Fruit fly (Drosophila melanogaster): ENCODE results near the gene Adss.

The Adss gene

dm6 chr3R:20834770-20835183 is 4.4 kb upstream of the Adss start (continued):
- TF ChIP-seq HLH3B (GFP tag; IDR thresholded peaks at IDR 0.05) (no peak), CG7271 (tag; optimal IDR thresholded peaks at IDR 0.05) (peak; percentile 29), CG6175 (GFP tag; IDR thresholded peaks at IDR 0.05) (0 out of 3 replicates have a peak, but pooled peaks have one; percentile 32), seq (GFP tag; IDR thresholded peaks at IDR 0.05) (peak; percentile 44; the same call in 1 of the 2 replicates), bcd (GFP tag; optimal IDR thresholded peaks at IDR 0.05) (peak; percentile 33), ase (GFP tag; IDR thresholded peaks at IDR 0.05) (no peak), tx (GFP tag; optimal IDR thresholded peaks at IDR 0.05) (no peak), da (GFP tag; optimal IDR thresholded peaks at IDR 0.05) (no peak), Adf1 (GFP tag; IDR thresholded peaks at IDR 0.05) (no peak), PHDP (tag; optimal IDR thresholded peaks at IDR 0.05) (peak; percentile 77), so (GFP tag; IDR thresholded peaks at IDR 0.05) (no peak), CG18262 (tag; optimal IDR thresholded peaks at IDR 0.05) (no peak), CG5245 (GFP tag; optimal IDR thresholded peaks at IDR 0.05) (no peak), CG10366 (GFP tag; IDR thresholded peaks at IDR 0.05) (no peak), CG18599 (GFP tag; optimal IDR thresholded peaks at IDR 0.05) (peak; percentile 40), twi (tag; optimal IDR thresholded peaks at IDR 0.05) (no peak), CG2889 (GFP tag; IDR thresholded peaks at IDR 0.05) (no peak), peb (GFP tag; IDR thresholded peaks at IDR 0.05) (no peak), CG6683 (GFP tag; optimal IDR thresholded peaks at IDR 0.05) (peak; percentile 4), zf30C (GFP tag; optimal IDR thresholded peaks at IDR 0.05) (no peak), CG4360 (GFP tag; IDR thresholded peaks at IDR 0.05) (no peak), tgo (GFP tag; IDR thresholded peaks at IDR 0.05) (no peak), Blimp-1 (GFP tag; optimal IDR thresholded peaks at IDR 0.05) (peak; percentile 55), CG11085 (GFP tag; IDR thresholded peaks at IDR 0.05) (no peak), zfh1 (GFP tag; IDR thresholded peaks at IDR 0.05) (no peak), Ada2b (GFP tag; IDR thresholded peaks at IDR 0.05) (no peak; the same call in 1 of the 2 replicates), ro (GFP tag; IDR thresholded peaks at IDR 0.05) (no peak), CG32532 (GFP tag; IDR thresholded peaks at IDR 0.05) (no peak), gce (GFP tag; IDR thresholded peaks at IDR 0.05) (peak; percentile 64; the same call in 1 of the 3 replicates), CG1529 (GFP tag; optimal IDR thresholded peaks at IDR 0.05) (no peak), dmrt11E (tag; optimal IDR thresholded peaks at IDR 0.05) (no peak), CG2199 (GFP tag; IDR thresholded peaks at IDR 0.05) (no peak), CG11247 (GFP tag; IDR thresholded peaks at IDR 0.05) (no peak), Bdp1 (GFP tag; optimal IDR thresholded peaks at IDR 0.05) (peak; percentile 32), lab (GFP tag; optimal IDR thresholded peaks at IDR 0.05) (peak; percentile 87), CG1647 (GFP tag; optimal IDR thresholded peaks at IDR 0.05) (no peak), Dek (tag; optimal IDR thresholded peaks at IDR 0.05) (peak; percentile 45), CG31224 (GFP tag; IDR thresholded peaks at IDR 0.05) (no peak), z (GFP tag; IDR thresholded peaks at IDR 0.05) (0 out of 3 replicates have a peak, but pooled peaks have one; percentile 11), ems (GFP tag; optimal IDR thresholded peaks at IDR 0.05) (peak; percentile 19), CG4707 (GFP tag; optimal IDR thresholded peaks at IDR 0.05) (peak; percentile 2), caup (GFP tag; optimal IDR thresholded peaks at IDR 0.05; ENCODE audit: severe bottlenecking) (peak; percentile 69), cad (GFP tag; optimal IDR thresholded peaks at IDR 0.05) (no peak), jigr1 (GFP tag; IDR thresholded peaks at IDR 0.05) (no peak), CG2712 (tag; optimal IDR thresholded peaks at IDR 0.05) (no peak), CG7357 (GFP tag; IDR thresholded peaks at IDR 0.05) (0 out of 3 replicates have a peak, but pooled peaks have one; percentile 28), lola (GFP tag; optimal IDR thresholded peaks at IDR 0.05) (no peak), Ets97D (GFP tag; optimal IDR thresholded peaks at IDR 0.05) (no peak), CG13424 (tag; optimal IDR thresholded peaks at IDR 0.05) (peak; percentile 9), emc (GFP tag; optimal IDR thresholded peaks at IDR 0.05) (peak; percentile 9), Atf6 (GFP tag; IDR thresholded peaks at IDR 0.05) (peak; percentile 61), CG10654 (GFP tag; optimal IDR thresholded peaks at IDR 0.05) (no peak)
